Worm (Caenorhabditis elegans) whole organism, L4/young adult: ENCODE measurements around the gene C32H11.3.

Experiments
- W03F9.2 ChIP-seq: fragments of 150-350 bp; optimal IDR thresholded peaks from 2 replicates; lab custom pipeline; 2014; ENCODE audit warnings: missing biosample characterization, missing genetic modification characterization
- dao-5 ChIP-seq: sonication (generic microtip); optimal IDR thresholded peaks from 2 replicates; lab custom pipeline; 2016; ENCODE audit warnings: missing genotype, missing genetic modification characterization, moderate library complexity, missing compliant biosample characterization
- him-1 ChIP-seq: sonication (generic microtip); optimal IDR thresholded peaks from 2 replicates; lab custom pipeline; 2016; ENCODE audit warnings: missing genotype, missing genetic modification reagents, missing genetic modification characterization, missing compliant biosample characterization

DNA sequence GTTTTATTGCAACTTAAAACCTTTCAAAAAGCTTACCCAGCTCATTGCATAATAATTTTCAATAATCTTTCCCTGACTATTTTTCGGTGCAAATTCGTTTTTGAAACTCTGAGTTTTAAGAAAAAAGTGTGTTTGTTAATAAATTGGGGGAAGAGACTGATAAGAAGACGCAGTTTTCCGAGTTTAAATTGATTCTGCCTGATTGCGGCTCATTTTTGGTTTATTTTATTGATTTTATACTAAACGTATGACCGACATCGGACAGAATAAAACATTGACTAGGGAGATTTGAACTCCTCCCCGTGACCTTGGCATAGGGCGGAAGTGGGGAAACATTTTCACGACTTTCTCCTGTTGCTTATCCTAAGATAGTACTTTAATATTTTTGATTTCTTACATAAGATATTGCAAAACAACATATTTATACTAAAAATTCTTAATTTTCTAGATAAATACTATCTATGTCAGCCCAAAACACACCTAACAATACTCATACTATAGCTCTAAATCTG lies 21.9 kb upstream of the C32H11.3 start, which contains the start of gene K08D8.7:
- TF ChIP-seq W03F9.2 (tag; lab: Kevin White, UChicago) (no peak), dao-5 (tag; lab: Kevin White, UChicago) (no peak), him-1 (tag; lab: Kevin White, UChicago) (no peak)
